Worm (Caenorhabditis elegans): ENCODE results near the gene snt-3.

The snt-3 gene

DNA sequence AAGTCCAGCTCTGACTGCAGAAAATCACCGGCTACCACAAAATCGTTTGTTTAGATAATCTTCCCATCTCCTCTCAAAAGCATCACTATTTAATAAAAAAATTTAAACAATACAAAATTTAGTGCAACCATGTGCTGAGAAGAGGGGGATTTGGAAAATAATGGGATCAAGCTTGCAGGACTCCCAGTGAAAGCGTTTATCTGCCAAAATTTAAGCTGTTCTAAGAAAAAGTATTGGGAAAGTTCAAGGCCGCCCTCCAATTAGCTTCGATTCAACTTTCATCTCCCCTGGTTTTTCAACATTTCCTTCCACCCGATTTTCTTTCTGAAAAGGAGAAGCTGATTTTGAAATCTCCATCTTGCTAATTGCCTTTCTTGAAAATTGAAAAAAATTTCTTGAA lies 37.3 kb upstream of the snt-3 start:
- TF ChIP-seq pqm-1 (tag; optimal IDR thresholded peaks at IDR 0.05) (no peak), unc-39 (tag; optimal IDR thresholded peaks at IDR 0.05) (no peak), ZK546.5 (tag; optimal IDR thresholded peaks at IDR 0.05) (no peak), lin-39 (tag; optimal IDR thresholded peaks at IDR 0.05) (no peak), nhr-23 (tag; optimal IDR thresholded peaks at IDR 0.05) (no peak), skn-1 (tag; optimal IDR thresholded peaks at IDR 0.05) (no peak), nfya-1 (tag; optimal IDR thresholded peaks at IDR 0.05; ENCODE audit: insufficient read depth) (no peak), mdl-1 (tag; optimal IDR thresholded peaks at IDR 0.05) (no peak), nhr-28 (tag; optimal IDR thresholded peaks at IDR 0.05) (no peak), jun-1 (tag; optimal IDR thresholded peaks at IDR 0.05) (no peak), ceh-28 (tag; optimal IDR thresholded peaks at IDR 0.05) (no peak), sea-2 (GFP tag; optimal IDR thresholded peaks at IDR 0.05) (no peak), nhr-43 (tag; optimal IDR thresholded peaks at IDR 0.05; ENCODE audit: poor library complexity, severe bottlenecking) (no peak), eor-1 (tag; optimal IDR thresholded peaks at IDR 0.05) (no peak), egl-27 (tag; optimal IDR thresholded peaks at IDR 0.05) (no peak), lsy-12 (tag; optimal IDR thresholded peaks at IDR 0.05) (no peak), lin-15B (tag; optimal IDR thresholded peaks at IDR 0.05) (no peak), nhr-12 (tag; optimal IDR thresholded peaks at IDR 0.05) (no peak)

DNA sequence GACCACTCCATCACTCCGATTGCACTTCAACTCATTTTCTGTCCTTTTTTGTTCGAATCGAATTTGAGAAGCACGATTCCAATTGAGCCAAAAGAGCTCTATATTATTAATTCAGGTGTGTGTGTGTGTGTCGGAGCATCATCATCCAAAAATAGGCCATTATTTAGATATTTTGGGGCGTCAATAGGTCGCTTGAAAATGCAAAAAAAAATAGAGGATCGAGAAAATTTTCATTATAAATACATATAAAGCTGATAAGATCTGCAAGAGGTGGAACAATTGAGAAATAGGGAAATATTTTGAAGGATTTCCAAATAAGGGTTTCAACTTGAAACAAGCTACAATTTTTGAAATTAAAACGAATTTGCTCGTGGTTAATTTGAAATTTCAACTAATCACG lies 22.1 kb upstream of the snt-3 start, which contains the start of gene Y75B7AR.1:
Gene Y75B7AR.1, minus strand, starts transcription at position 101 of the 400 bp plus-strand sequence.
- TF ChIP-seq hmg-11 (tag; optimal IDR thresholded peaks at IDR 0.05) (no peak), pqm-1 (tag; optimal IDR thresholded peaks at IDR 0.05) (no peak), mml-1 (tag; optimal IDR thresholded peaks at IDR 0.05) (no peak), pha-4 (tag; optimal IDR thresholded peaks at IDR 0.05) (no peak), ZK546.5 (tag; optimal IDR thresholded peaks at IDR 0.05) (no peak), nhr-25 (tag; optimal IDR thresholded peaks at IDR 0.05) (no peak), elt-1 (tag; optimal IDR thresholded peaks at IDR 0.05) (no peak)

DNA sequence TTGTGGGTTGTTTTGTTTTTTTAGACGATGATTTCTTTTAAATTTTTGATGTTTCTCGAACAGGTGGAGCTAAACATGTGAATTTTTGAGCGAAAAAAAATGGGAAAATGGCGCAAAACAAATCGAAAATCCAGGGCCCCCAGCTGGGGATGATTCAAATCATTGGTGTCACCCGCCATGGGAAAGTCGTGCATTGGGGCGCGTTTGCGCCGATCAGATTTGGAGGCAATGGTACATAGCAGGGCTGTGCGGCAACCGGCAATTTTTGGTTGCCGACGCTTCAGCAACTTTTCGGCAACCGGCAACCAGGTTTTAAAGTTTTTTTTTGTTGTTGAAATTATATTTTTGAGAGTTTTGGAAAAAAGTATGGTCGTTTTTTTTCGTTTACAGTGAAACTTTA lies 19.6 kb upstream of the snt-3 start:
- no peak for TF ChIP-seq jun-1 (tag; optimal IDR thresholded peaks at IDR 0.05)
- no peak for TF ChIP-seq ztf-11 (tag; optimal IDR thresholded peaks at IDR 0.05)
- no peak for TF ChIP-seq ztf-4 (tag; optimal IDR thresholded peaks at IDR 0.05)
- TF ChIP-seq unc-39 (tag; optimal IDR thresholded peaks at IDR 0.05): no peak
- TF ChIP-seq ceh-28 (tag; optimal IDR thresholded peaks at IDR 0.05): no peak
- TF ChIP-seq mdl-1 (tag; optimal IDR thresholded peaks at IDR 0.05): no peak
- no peak for TF ChIP-seq nfya-1 (tag; optimal IDR thresholded peaks at IDR 0.05; ENCODE audit: insufficient read depth)
- no peak for TF ChIP-seq egl-27 (tag; optimal IDR thresholded peaks at IDR 0.05)
- no peak for TF ChIP-seq elt-3 (tag; optimal IDR thresholded peaks at IDR 0.05)
- TF ChIP-seq lin-15B (tag; optimal IDR thresholded peaks at IDR 0.05): no peak
- TF ChIP-seq nhr-11 (tag; optimal IDR thresholded peaks at IDR 0.05): no peak
- TF ChIP-seq pqm-1 (tag; optimal IDR thresholded peaks at IDR 0.05): no peak

DNA sequence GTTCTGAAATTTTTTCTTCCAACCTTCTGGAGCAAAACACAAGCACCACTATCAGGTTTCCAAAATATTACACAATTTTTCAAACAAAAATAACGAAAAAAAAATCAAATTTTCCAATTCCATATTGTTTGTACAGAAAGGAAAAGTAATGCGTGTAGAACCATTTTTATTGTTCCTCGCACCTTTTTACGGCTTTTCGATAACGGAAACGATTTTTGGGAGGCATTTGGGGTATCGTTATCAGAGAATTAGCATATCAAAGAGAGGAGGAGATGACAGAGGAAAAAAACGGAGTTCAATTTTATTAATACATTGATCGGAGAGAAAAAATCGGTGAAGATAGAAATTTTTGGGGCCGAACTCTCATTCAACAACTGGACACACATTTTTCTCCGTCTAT lies 19.0 kb upstream of the snt-3 start:
- peak; percentile 35 for TF ChIP-seq pqm-1 (tag; optimal IDR thresholded peaks at IDR 0.05)
- no peak for TF ChIP-seq zag-1 (tag; optimal IDR thresholded peaks at IDR 0.05)
- peak; percentile 25 for TF ChIP-seq pha-4 (tag; optimal IDR thresholded peaks at IDR 0.05)
- peak; percentile 83 for TF ChIP-seq elt-2 (tag; optimal IDR thresholded peaks at IDR 0.05)
- TF ChIP-seq elt-1 (tag; optimal IDR thresholded peaks at IDR 0.05): no peak

DNA sequence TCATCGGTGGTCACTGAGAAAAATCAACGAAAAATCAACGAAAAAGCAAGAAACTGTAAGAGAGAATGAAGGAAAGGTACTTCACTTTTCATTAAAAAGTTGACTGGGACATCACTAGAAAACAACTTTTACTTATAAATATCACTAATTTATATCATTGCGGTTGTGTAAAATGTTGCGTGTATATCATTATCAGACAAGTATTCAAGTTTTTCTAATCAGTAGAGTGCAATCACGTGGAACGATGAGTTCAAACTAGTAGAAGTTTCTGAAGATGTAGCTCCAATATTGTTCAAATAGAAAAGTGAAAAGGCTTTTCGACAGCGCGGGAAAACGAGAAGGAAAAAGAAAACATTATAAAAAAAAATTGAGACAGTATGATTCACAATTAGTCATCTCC lies 17.4 kb upstream of the snt-3 start:
- TF ChIP-seq elt-2 (tag; optimal IDR thresholded peaks at IDR 0.05): peak; percentile 62
- no peak for TF ChIP-seq zag-1 (tag; optimal IDR thresholded peaks at IDR 0.05)
- peak; percentile 51 for TF ChIP-seq pqm-1 (tag; optimal IDR thresholded peaks at IDR 0.05)

DNA sequence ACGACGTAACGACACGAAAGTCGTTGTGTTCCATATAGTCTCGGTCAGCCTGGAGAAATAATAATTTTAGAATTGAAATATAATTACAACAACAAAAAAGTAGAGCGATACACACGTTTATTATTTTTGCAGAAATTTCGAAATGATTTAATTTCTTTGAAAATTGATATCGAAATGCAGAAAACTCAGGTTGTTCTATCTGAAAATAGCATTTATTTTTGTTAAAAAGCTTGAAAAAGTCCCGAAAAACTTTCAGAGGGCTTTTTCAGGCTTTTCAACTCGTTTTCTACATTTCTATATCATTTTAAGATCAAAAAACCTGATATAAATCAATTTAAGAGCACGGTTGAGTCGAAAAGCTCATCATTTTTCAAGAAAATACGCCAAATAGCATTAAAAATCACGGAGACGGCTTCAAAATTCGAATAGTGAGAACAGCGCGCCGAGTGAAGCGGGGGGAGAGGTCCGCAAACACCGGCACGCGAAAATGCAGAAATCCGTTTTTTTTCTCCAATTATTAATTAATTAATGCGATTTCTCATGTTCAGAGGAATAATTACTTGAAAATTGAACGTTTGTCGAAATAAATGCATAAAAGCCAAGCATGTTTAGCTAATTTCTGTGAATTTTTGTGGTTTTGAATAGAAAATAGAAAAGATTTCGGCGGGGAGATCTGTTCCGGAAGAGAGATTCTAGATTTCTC lies 12.5 kb upstream of the snt-3 start, which contains the start of gene rga-4:
Gene rga-4, minus strand, starts transcription at position 51 of the 703 bp plus-strand sequence.
- no peak for TF ChIP-seq pqm-1 (tag; optimal IDR thresholded peaks at IDR 0.05)
- TF ChIP-seq ceh-82 (tag; optimal IDR thresholded peaks at IDR 0.05): no peak
- no peak for TF ChIP-seq nhr-28 (tag; optimal IDR thresholded peaks at IDR 0.05)
- no peak for TF ChIP-seq pha-4 (tag; optimal IDR thresholded peaks at IDR 0.05)
- TF ChIP-seq ZK546.5 (tag; optimal IDR thresholded peaks at IDR 0.05): no peak
- TF ChIP-seq ceh-28 (tag; optimal IDR thresholded peaks at IDR 0.05): no peak
- no peak for TF ChIP-seq nhr-23 (tag; optimal IDR thresholded peaks at IDR 0.05)
- peak; percentile 56 for TF ChIP-seq hmg-11 (tag; optimal IDR thresholded peaks at IDR 0.05)
- peak; percentile 54 for TF ChIP-seq lin-39 (tag; optimal IDR thresholded peaks at IDR 0.05)
- no peak for TF ChIP-seq elt-3 (tag; optimal IDR thresholded peaks at IDR 0.05)
- no peak for TF ChIP-seq ceh-9 (tag; optimal IDR thresholded peaks at IDR 0.05)
- no peak for TF ChIP-seq ama-1 (optimal IDR thresholded peaks at IDR 0.05)
- TF ChIP-seq egl-5 (tag; optimal IDR thresholded peaks at IDR 0.05): no peak
- TF ChIP-seq nfya-1 (tag; optimal IDR thresholded peaks at IDR 0.05; ENCODE audit: insufficient read depth): peak; percentile 30
- TF ChIP-seq mdl-1 (tag; optimal IDR thresholded peaks at IDR 0.05): no peak
- TF ChIP-seq nhr-67 (tag; optimal IDR thresholded peaks at IDR 0.05): no peak
- TF ChIP-seq sea-2 (GFP tag; optimal IDR thresholded peaks at IDR 0.05): no peak
- no peak for TF ChIP-seq nhr-11 (tag; optimal IDR thresholded peaks at IDR 0.05)
